Worm (Caenorhabditis elegans): Measurements from ENCODE around the gene mltn-7.

The mltn-7 gene

ce11 chrV:332585-332984 is 37.5 kb upstream of the mltn-7 start (continued):
- TF ChIP-seq lin-29 (GFP tag; IDR thresholded peaks at IDR 0.05) = no peak
- no peak for TF ChIP-seq zip-11 (GFP tag; IDR thresholded peaks at IDR 0.05)
- no peak for TF ChIP-seq ctbp-1 (GFP tag; IDR thresholded peaks at IDR 0.05)
- TF ChIP-seq T20F7.1 (GFP tag; optimal IDR thresholded peaks at IDR 0.05) = no peak
- TF ChIP-seq nhr-28 (tag; optimal IDR thresholded peaks at IDR 0.05) = peak; percentile 83
- no peak for TF ChIP-seq mdt-29 (GFP tag; IDR thresholded peaks at IDR 0.05)
- no peak for TF ChIP-seq nhr-237 (tag; optimal IDR thresholded peaks at IDR 0.05)
- TF ChIP-seq ceh-20 (GFP tag; IDR thresholded peaks at IDR 0.05) = no peak
- TF ChIP-seq F26F4.8 (GFP tag; conservative IDR thresholded peaks at IDR 0.05) = no peak

DNA sequence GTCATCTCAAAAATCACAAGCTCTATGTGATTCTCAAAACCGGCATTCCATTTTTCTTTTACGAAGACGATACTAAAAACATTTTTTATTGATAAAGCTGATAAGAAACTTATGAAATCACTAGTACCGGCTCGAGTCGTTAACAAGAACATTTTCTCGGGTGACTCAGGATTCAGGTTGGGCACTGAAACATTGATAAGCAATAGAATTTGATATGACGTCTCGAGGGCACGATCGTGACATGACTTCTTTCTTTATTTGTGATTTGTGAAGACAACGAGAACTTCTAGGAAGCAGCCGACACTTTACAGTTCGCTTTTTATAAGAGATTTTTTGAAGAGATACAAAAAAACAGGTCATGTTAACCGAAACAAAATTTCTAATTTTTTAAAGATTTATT is 36.4 kb upstream of the mltn-7 start:
- peak; percentile 96 for TF ChIP-seq nhr-102 (tag; optimal IDR thresholded peaks at IDR 0.05)
- peak; percentile 85 for TF ChIP-seq hlh-11 (tag; optimal IDR thresholded peaks at IDR 0.05)
- no peak for TF ChIP-seq nhr-11 (tag; optimal IDR thresholded peaks at IDR 0.05)
- no peak for TF ChIP-seq ztf-7 (tag; optimal IDR thresholded peaks at IDR 0.05)
- no peak for TF ChIP-seq daf-8 (GFP tag; IDR thresholded peaks at IDR 0.05)
- TF ChIP-seq tag-97 (GFP tag; IDR thresholded peaks at IDR 0.05) = no peak
- TF ChIP-seq duxl-1 (tag; optimal IDR thresholded peaks at IDR 0.05; ENCODE audit: poor library complexity) = no peak
- TF ChIP-seq ceh-82 (tag; optimal IDR thresholded peaks at IDR 0.05) = no peak
- TF ChIP-seq dmd-9 (GFP tag; IDR thresholded peaks at IDR 0.05) = no peak
- no peak for TF ChIP-seq hmg-1.1 (GFP tag; IDR thresholded peaks at IDR 0.05)
- TF ChIP-seq daf-12 (tag; optimal IDR thresholded peaks at IDR 0.05) = no peak
- no peak for TF ChIP-seq ztf-11 (tag; optimal IDR thresholded peaks at IDR 0.05)
- TF ChIP-seq lin-13 (GFP tag; optimal IDR thresholded peaks at IDR 0.05) = no peak
- TF ChIP-seq madf-9 (GFP tag; conservative IDR thresholded peaks at IDR 0.05) = no peak
- peak; percentile 90 for TF ChIP-seq nhr-77 (tag; optimal IDR thresholded peaks at IDR 0.05)
- peak; percentile 25 for TF ChIP-seq nhr-10 (tag; optimal IDR thresholded peaks at IDR 0.05)
- no peak for TF ChIP-seq fos-1 (tag; optimal IDR thresholded peaks at IDR 0.05)
- no peak for TF ChIP-seq sdz-12 (GFP tag; optimal IDR thresholded peaks at IDR 0.05)
- TF ChIP-seq ctbp-1 (GFP tag; IDR thresholded peaks at IDR 0.05) = no peak
- peak; percentile 30 for TF ChIP-seq mes-2 (tag; optimal IDR thresholded peaks at IDR 0.05; ENCODE audit: poor library complexity, severe bottlenecking)
- TF ChIP-seq nhr-76 (tag; optimal IDR thresholded peaks at IDR 0.05) = no peak
- no peak for TF ChIP-seq zfp-3 (GFP tag; conservative IDR thresholded peaks at IDR 0.05)
- TF ChIP-seq php-3 (GFP tag; IDR thresholded peaks at IDR 0.05) = peak; percentile 85
- TF ChIP-seq aly-2 (tag; optimal IDR thresholded peaks at IDR 0.05) = no peak
- TF ChIP-seq T26A8.4 (GFP tag; IDR thresholded peaks at IDR 0.05) = no peak
- peak; percentile 39 for TF ChIP-seq nhr-6 (tag; optimal IDR thresholded peaks at IDR 0.05)
- 0 out of 2 replicates have a peak, but pooled peaks have one; percentile 36 for TF ChIP-seq lin-1 (GFP tag; IDR thresholded peaks at IDR 0.05)
- peak; percentile 89 for TF ChIP-seq dve-1 (tag; optimal IDR thresholded peaks at IDR 0.05; ENCODE audit: insufficient read depth)
- no peak for TF ChIP-seq nhr-41 (GFP tag; IDR thresholded peaks at IDR 0.05)
- no peak for TF ChIP-seq lim-7 (GFP tag; IDR thresholded peaks at IDR 0.05)
- TF ChIP-seq spr-1 (tag; optimal IDR thresholded peaks at IDR 0.05) = no peak
- TF ChIP-seq lin-29 (GFP tag; IDR thresholded peaks at IDR 0.05) = no peak
- TF ChIP-seq lin-15B (tag; optimal IDR thresholded peaks at IDR 0.05) = no peak
- no peak for TF ChIP-seq saeg-2 (GFP tag; IDR thresholded peaks at IDR 0.05)
- no peak for TF ChIP-seq arid-1 (GFP tag; conservative IDR thresholded peaks at IDR 0.05)
- peak; percentile 5 for TF ChIP-seq mxl-3 (GFP tag; optimal IDR thresholded peaks at IDR 0.05)
- peak; percentile 96 for TF ChIP-seq dmd-6 (GFP tag; IDR thresholded peaks at IDR 0.05)
- TF ChIP-seq Y105C5A.15 (GFP tag; IDR thresholded peaks at IDR 0.05) = no peak
- TF ChIP-seq hif-1 (tag; optimal IDR thresholded peaks at IDR 0.05) = no peak
- TF ChIP-seq nhr-237 (tag; optimal IDR thresholded peaks at IDR 0.05) = no peak
- peak; percentile 67 for TF ChIP-seq hlh-30 (tag; optimal IDR thresholded peaks at IDR 0.05; ENCODE audit: insufficient read depth)
- TF ChIP-seq pqm-1 (tag; optimal IDR thresholded peaks at IDR 0.05) = peak; percentile 99
- TF ChIP-seq unc-62 (GFP tag; optimal IDR thresholded peaks at IDR 0.05 in 1 of 2) = peak in 1 of 2 experiments; percentile 82
- no peak for TF ChIP-seq unc-62 (tag; optimal IDR thresholded peaks at IDR 0.05)
- no peak for TF ChIP-seq D1046.2 (GFP tag; IDR thresholded peaks at IDR 0.05)

Data from whole organism, L4 larva.